Fruit fly (Drosophila melanogaster) Kc167 (cell line): ENCODE data around the gene PIP82.

Experiments used
- Sin3A ChIP-seq: fragments of >200 bp; optimal IDR thresholded peaks from 2 replicates; lab custom pipeline; 2018; ENCODE audit warnings: missing external identifiers
- h ChIP-seq: fragments of >200 bp; optimal IDR thresholded peaks from 3 replicates; lab custom pipeline; 2018; ENCODE audit warnings: missing external identifiers
- insv ChIP-seq: fragments of >200 bp; optimal IDR thresholded peaks from 3 replicates; lab custom pipeline; 2018; ENCODE audit warnings: missing external identifiers
- ttk ChIP-seq: sonication (Bioruptor generic); optimal IDR thresholded peaks from 2 replicates; lab custom pipeline; 2017; ENCODE audit warnings: missing external identifiers

dm6 chrX:8531775-8532174 lies 2.3 kb upstream of the PIP82 start:
- no peak for TF ChIP-seq insv
- no peak for TF ChIP-seq ttk (lab: Kevin White, UChicago)
- no peak for TF ChIP-seq Sin3A (lab: Kevin White, UChicago)
- TF ChIP-seq h (lab: Kevin White, UChicago): no peak
